Fruit fly (Drosophila melanogaster): ENCODE measurements around the gene CG8813.

DNA sequence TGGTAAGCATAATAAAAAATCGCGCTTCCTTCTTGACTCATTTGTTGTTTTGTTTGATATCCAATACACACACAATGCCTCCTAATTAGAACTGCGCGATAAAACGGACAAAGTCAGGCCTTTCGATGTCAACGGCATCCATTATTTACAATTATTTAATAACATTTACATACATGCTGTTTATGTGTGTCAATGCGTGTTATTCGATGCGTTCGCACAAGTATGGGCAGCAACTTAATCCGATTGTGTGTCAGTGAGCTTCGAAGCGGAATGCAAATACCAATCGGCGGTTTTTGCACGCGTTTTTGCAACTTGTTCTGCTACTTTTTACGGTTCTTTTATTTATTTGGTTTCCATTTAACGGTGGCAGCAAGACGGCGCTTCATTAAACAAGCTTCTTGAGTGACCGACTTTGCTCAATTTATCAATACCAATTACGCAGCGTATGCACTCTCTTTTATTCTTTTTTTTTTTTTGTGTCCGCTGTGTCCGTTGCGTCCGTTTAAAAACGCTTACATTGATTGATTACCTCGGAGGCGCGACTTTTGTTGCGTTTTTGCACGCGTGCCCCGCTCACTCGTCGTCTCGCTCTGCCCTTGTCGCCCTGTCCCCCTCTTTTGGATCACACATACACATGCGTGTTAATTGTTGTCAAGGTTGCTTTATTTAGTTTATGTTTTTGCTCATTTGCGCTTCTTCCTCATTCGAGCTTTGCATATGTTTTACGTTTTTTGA, 35.0 kb downstream of the CG8813 start:
- TF ChIP-seq HmgD (GFP tag; optimal IDR thresholded peaks at IDR 0.05) = no peak
- no peak for TF ChIP-seq gcm2 (GFP tag; optimal IDR thresholded peaks at IDR 0.05)
- TF ChIP-seq CG10366 (GFP tag; IDR thresholded peaks at IDR 0.05) = no peak
- no peak for TF ChIP-seq cg (GFP tag; optimal IDR thresholded peaks at IDR 0.05)
- TF ChIP-seq ssp (GFP tag; IDR thresholded peaks at IDR 0.05) = no peak
- TF ChIP-seq cad (GFP tag; optimal IDR thresholded peaks at IDR 0.05) = no peak
